Fruit fly (Drosophila melanogaster) whole organism, embryonic: ENCODE results near the gene Cpr67Fb.

ENCODE experiments used
- CG11723 ChIP-seq: fragments of 200-800 bp; sonication (Bioruptor generic); optimal IDR thresholded peaks from 2 replicates; lab custom pipeline; 2017; ENCODE audit warnings: missing biosample characterization, mild to moderate bottlenecking, missing genetic modification characterization
- CG18619 ChIP-seq: fragments of 200-800 bp; sonication (Bioruptor generic); optimal IDR thresholded peaks from 3 replicates; lab custom pipeline; 2017; ENCODE audit warnings: missing biosample characterization, mild to moderate bottlenecking, missing genetic modification characterization
- CG4328 ChIP-seq: fragments of 200-800 bp; sonication (Bioruptor generic); optimal IDR thresholded peaks from 3 replicates; lab custom pipeline; 2017; ENCODE audit warnings: missing biosample characterization, missing genetic modification reagents, missing genetic modification characterization
- CG7987 ChIP-seq: fragments of 200-800 bp; sonication (Bioruptor generic); optimal IDR thresholded peaks from 2 replicates; lab custom pipeline; 2018; ENCODE audit warnings: missing biosample characterization, mild to moderate bottlenecking, missing genetic modification characterization, moderate library complexity
- Dfd ChIP-seq, 2 experiments: fragments of >200 bp; optimal IDR thresholded peaks; 2 replicates each; lab custom pipeline; 2017; ENCODE audit warnings: missing biosample characterization in 2 of 2, missing genetic modification characterization in 2 of 2
- Elba2 ChIP-seq: fragments of 200-800 bp; sonication (Bioruptor generic); optimal IDR thresholded peaks from 3 replicates; lab custom pipeline; 2016; ENCODE audit warnings: missing biosample characterization, missing genetic modification characterization
- MBD-R2 ChIP-seq: fragments of 200-800 bp; sonication (Bioruptor generic); IDR thresholded peaks from 2 replicates; pipeline ENCODE4 v1.3.6; 2022; ENCODE audit warnings: missing biosample characterization, missing genetic modification characterization
- Pdp1 ChIP-seq, 2 experiments: fragments of 200-800 bp; sonication (Bioruptor generic); optimal IDR thresholded peaks; 3 replicates each; lab custom pipeline; 2016; ENCODE audit warnings: missing biosample characterization in 2 of 2, missing genetic modification characterization in 2 of 2, mild to moderate bottlenecking in 1 of 2, moderate library complexity in 1 of 2
- Tbp ChIP-seq: fragments of >200 bp; optimal IDR thresholded peaks from 2 replicates; lab custom pipeline; 2018; ENCODE audit warnings: missing biosample characterization, missing genetic modification characterization
- ato ChIP-seq: fragments of 200-800 bp; sonication (Bioruptor generic); IDR thresholded peaks from 2 replicates; pipeline ENCODE4 v1.3.6; 2022; ENCODE audit warnings: missing biosample characterization, missing genetic modification characterization; ENCODE audit not compliant: partially characterized antibody
- chif ChIP-seq, 2 experiments: fragments of 200-800 bp; sonication (Bioruptor generic); optimal IDR thresholded peaks; 3 replicates each; lab custom pipeline; 2016; ENCODE audit warnings: missing biosample characterization in 2 of 2, missing genetic modification characterization in 2 of 2
- pho ChIP-seq: fragments of 200-800 bp; sonication (Bioruptor generic); optimal IDR thresholded peaks from 2 replicates; lab custom pipeline; 2016; ENCODE audit warnings: missing biosample characterization, missing genetic modification characterization
- pum ChIP-seq: fragments of 200-800 bp; sonication (Bioruptor generic); optimal IDR thresholded peaks from 2 replicates; lab custom pipeline; 2016; ENCODE audit warnings: missing biosample characterization, missing genetic modification characterization
- sug ChIP-seq: fragments of 200-800 bp; optimal IDR thresholded peaks from 2 replicates; lab custom pipeline; 2019; ENCODE audit warnings: missing biosample characterization, mild to moderate bottlenecking, missing genetic modification characterization, moderate library complexity

DNA sequence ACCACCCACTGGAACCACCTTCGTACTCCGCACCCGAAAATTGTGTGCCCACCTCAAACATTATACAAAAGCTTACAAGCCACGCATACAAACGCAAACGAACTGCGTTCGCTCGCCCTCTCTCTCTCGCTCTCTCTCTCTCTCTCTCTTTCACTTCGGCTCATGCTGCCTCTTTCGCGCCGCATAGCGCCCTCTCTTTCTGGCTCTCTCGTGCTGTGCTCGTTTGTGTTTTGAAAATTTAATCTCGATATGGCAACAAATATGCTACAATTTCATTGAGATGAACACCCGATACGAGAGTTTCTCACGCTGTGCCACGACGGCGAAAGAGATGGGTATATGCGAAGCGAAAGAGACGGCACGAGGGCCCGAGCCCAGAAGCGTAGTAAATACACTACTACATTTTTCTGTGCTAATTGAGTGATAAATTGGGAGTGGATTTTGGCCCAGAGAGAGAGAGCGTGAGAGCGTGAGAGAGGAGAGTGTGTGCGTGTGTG lies 37.4 kb upstream of the Cpr67Fb start:
- no peak for TF ChIP-seq ato
- TF ChIP-seq CG18619 (GFP tag; lab: Kevin White, UChicago) = no peak
- TF ChIP-seq CG4328 (GFP tag; lab: Kevin White, UChicago) = no peak
- no peak for TF ChIP-seq CG11723
- TF ChIP-seq pum (GFP tag; lab: Kevin White, UChicago) = no peak
- peak in 1 of 2 experiments; percentile 76 for TF ChIP-seq Pdp1 (GFP tag; optimal IDR thresholded peaks at IDR 0.05; lab: Kevin White, UChicago)
- TF ChIP-seq chif (GFP tag; optimal IDR thresholded peaks at IDR 0.05; lab: Kevin White, UChicago) = no peak
- TF ChIP-seq MBD-R2 = peak; percentile 34; the same call in 1 of the 2 replicates
- peak; percentile 69 for TF ChIP-seq sug (tag; lab: Kevin White, UChicago)
- peak; percentile 37 for TF ChIP-seq pho (GFP tag; lab: Kevin White, UChicago)
- no peak for TF ChIP-seq Dfd (GFP tag; optimal IDR thresholded peaks at IDR 0.05; lab: Kevin White, UChicago)
- TF ChIP-seq Tbp (GFP tag; lab: Kevin White, UChicago) = no peak
- TF ChIP-seq CG7987 = peak; percentile 73
- no peak for TF ChIP-seq Elba2 (GFP tag; lab: Kevin White, UChicago)
